Fruit fly (Drosophila melanogaster): ENCODE measurements around the gene Vml.

DNA sequence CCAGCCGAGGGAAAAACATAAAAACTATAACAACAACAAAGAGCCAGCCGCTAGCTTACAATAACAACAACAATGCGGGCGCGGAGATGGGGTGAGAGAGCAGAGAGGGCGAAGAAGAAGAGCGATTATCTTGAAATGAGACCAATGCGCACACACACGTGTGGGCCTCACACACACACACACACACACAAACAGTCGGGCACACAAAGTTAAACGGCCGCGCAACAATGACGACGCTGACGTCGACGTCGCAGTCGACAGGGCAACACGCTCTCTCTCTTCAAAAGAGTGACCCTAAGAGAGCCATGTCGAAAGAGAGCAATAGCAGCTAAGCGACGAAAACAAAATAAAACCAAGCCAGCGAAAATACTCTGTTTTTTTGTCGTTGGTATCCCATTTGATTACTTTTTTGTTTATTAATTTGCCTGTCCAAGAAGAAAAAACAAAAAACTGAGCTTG lies 30.2 kb downstream of the Vml start:
- TF ChIP-seq OdsH (GFP tag; optimal IDR thresholded peaks at IDR 0.05) (no peak), cyc (GFP tag; optimal IDR thresholded peaks at IDR 0.05) (no peak), Hr4 (GFP tag; optimal IDR thresholded peaks at IDR 0.05) (no peak), CG9139 (GFP tag; optimal IDR thresholded peaks at IDR 0.05) (peak; percentile 44), Ets21C (GFP tag; optimal IDR thresholded peaks at IDR 0.05) (no peak), CG15336 (GFP tag; IDR thresholded peaks at IDR 0.05) (no peak)

Data from whole organism, prepupa.